Fruit fly (Drosophila melanogaster) whole organism, embryonic: ENCODE data around the gene neur.

Experiments
- Awh ChIP-seq: fragments of 200-800 bp; sonication (Bioruptor generic); IDR thresholded peaks from 2 replicates; pipeline ENCODE4, ENCODE4 v1.3.6; 2022; ENCODE audit warnings: missing biosample characterization, missing genetic modification characterization
- Bgb ChIP-seq: fragments of 200-800 bp; sonication (Bioruptor generic); IDR thresholded peaks from 2 replicates; pipeline ENCODE4 v1.3.6; 2022; ENCODE audit warnings: missing biosample characterization, missing genetic modification characterization; ENCODE audit not compliant: partially characterized antibody
- BtbVII ChIP-seq: fragments of 200-800 bp; sonication (Bioruptor generic); optimal IDR thresholded peaks from 3 replicates; lab custom pipeline; 2017; ENCODE audit warnings: missing biosample characterization, mild to moderate bottlenecking, missing genetic modification characterization
- CG10366 ChIP-seq: fragments of 200-800 bp; sonication (Bioruptor generic); IDR thresholded peaks from 2 replicates; pipeline ENCODE4 v1.3.6; 2022; ENCODE audit warnings: missing biosample characterization, missing genetic modification characterization
- CG10462 ChIP-seq: fragments of 200-800 bp; sonication (Bioruptor generic); optimal IDR thresholded peaks from 2 replicates; lab custom pipeline; 2016; ENCODE audit warnings: missing biosample characterization, missing genetic modification characterization
- CG10565 ChIP-seq: fragments of 200-800 bp; sonication (Bioruptor generic); optimal IDR thresholded peaks from 3 replicates; lab custom pipeline; 2016; ENCODE audit warnings: missing biosample characterization, mild to moderate bottlenecking, missing genetic modification characterization
- CG11696 ChIP-seq: fragments of 200-800 bp; sonication (Bioruptor generic); IDR thresholded peaks from 2 replicates; pipeline ENCODE4 v1.3.6; 2022; ENCODE audit warnings: missing biosample characterization, missing genetic modification characterization
- CG12071 ChIP-seq: fragments of 200-800 bp; sonication (Bioruptor generic); optimal IDR thresholded peaks from 3 replicates; lab custom pipeline; 2018; ENCODE audit warnings: missing biosample characterization, mild to moderate bottlenecking, missing genetic modification characterization
- CG12155 ChIP-seq: fragments of 200-800 bp; sonication (Bioruptor generic); optimal IDR thresholded peaks from 3 replicates; lab custom pipeline; 2016; ENCODE audit warnings: missing biosample characterization, missing genetic modification characterization
- CG12659 ChIP-seq: fragments of 200-800 bp; sonication (Bioruptor generic); optimal IDR thresholded peaks from 3 replicates; lab custom pipeline; 2017; ENCODE audit warnings: mild to moderate bottlenecking, missing biosample characterization, missing genetic modification reagents, missing genetic modification characterization
- CG12744 ChIP-seq: fragments of 200-800 bp; sonication (Bioruptor generic); optimal IDR thresholded peaks from 2 replicates; lab custom pipeline; 2016; ENCODE audit warnings: missing biosample characterization, missing genetic modification characterization
- CG15601 ChIP-seq: fragments of 200-800 bp; sonication (Bioruptor generic); optimal IDR thresholded peaks from 3 replicates; lab custom pipeline; 2019; ENCODE audit warnings: missing biosample characterization, mild to moderate bottlenecking, missing genetic modification characterization, moderate library complexity
- CG1602 ChIP-seq: fragments of 200-800 bp; sonication (Bioruptor generic); optimal IDR thresholded peaks from 3 replicates; lab custom pipeline; 2016; ENCODE audit warnings: missing biosample characterization, missing genetic modification characterization
- CG17328 ChIP-seq: fragments of 200-800 bp; sonication (Bioruptor generic); IDR thresholded peaks from 2 replicates; pipeline ENCODE4 v1.3.6; 2022; ENCODE audit warnings: missing biosample characterization, missing genetic modification characterization
- CG17359 ChIP-seq: fragments of 200-800 bp; sonication (Bioruptor generic); optimal IDR thresholded peaks from 3 replicates; lab custom pipeline; 2018; ENCODE audit warnings: missing biosample characterization, mild to moderate bottlenecking, missing genetic modification characterization, moderate library complexity
- CG2120 ChIP-seq: fragments of 200-800 bp; sonication (Bioruptor generic); optimal IDR thresholded peaks from 3 replicates; lab custom pipeline; 2016; ENCODE audit warnings: missing biosample characterization, missing genetic modification characterization
- CG32532 ChIP-seq: fragments of 200-800 bp; sonication (Bioruptor generic); IDR thresholded peaks from 2 replicates; pipeline ENCODE4 v1.3.6; 2022; ENCODE audit warnings: missing biosample characterization, missing genetic modification characterization
- CG33213 ChIP-seq: fragments of 200-800 bp; sonication (Bioruptor generic); optimal IDR thresholded peaks from 3 replicates; lab custom pipeline; 2016; ENCODE audit warnings: missing biosample characterization, missing genetic modification characterization
- CG6175 ChIP-seq: fragments of 200-800 bp; sonication (Bioruptor generic); IDR thresholded peaks from 3 replicates; pipeline ENCODE4 v1.3.6; 2022; ENCODE audit warnings: missing biosample characterization, missing genetic modification characterization
- CG6254 ChIP-seq: fragments of 200-800 bp; sonication (Bioruptor generic); optimal IDR thresholded peaks from 3 replicates; lab custom pipeline; 2017; ENCODE audit warnings: mild to moderate bottlenecking, missing biosample characterization, missing genetic modification reagents, missing genetic modification characterization
- CG8359 ChIP-seq: fragments of 200-800 bp; sonication (Bioruptor generic); optimal IDR thresholded peaks from 2 replicates; lab custom pipeline; 2017; ENCODE audit warnings: missing biosample characterization, mild to moderate bottlenecking, missing genetic modification characterization, borderline replicate concordance
- CG9727 ChIP-seq: fragments of 200-800 bp; sonication (Bioruptor generic); optimal IDR thresholded peaks from 3 replicates; lab custom pipeline; 2017; ENCODE audit warnings: missing biosample characterization, mild to moderate bottlenecking, missing genetic modification characterization
- CG9817 ChIP-seq: fragments of 200-800 bp; sonication (Bioruptor generic); optimal IDR thresholded peaks from 2 replicates; lab custom pipeline; 2018; ENCODE audit warnings: missing biosample characterization, mild to moderate bottlenecking, missing genetic modification characterization, moderate library complexity
- Dad ChIP-seq: fragments of 200-800 bp; sonication (Bioruptor generic); optimal IDR thresholded peaks from 3 replicates; lab custom pipeline; 2016; ENCODE audit warnings: missing biosample characterization, missing genetic modification characterization
- E2f2 ChIP-seq: fragments of 200-800 bp; sonication (Bioruptor generic); IDR thresholded peaks from 2 replicates; pipeline ENCODE4 v1.3.6; 2022; ENCODE audit warnings: missing biosample characterization, missing genetic modification characterization
- ERR ChIP-seq: fragments of 200-800 bp; sonication (Bioruptor generic); optimal IDR thresholded peaks from 2 replicates; lab custom pipeline; 2016; ENCODE audit warnings: missing biosample characterization, missing genetic modification characterization
- Ets97D ChIP-seq: fragments of 200-800 bp; sonication (Bioruptor generic); optimal IDR thresholded peaks from 3 replicates; lab custom pipeline; 2016; ENCODE audit warnings: missing biosample characterization, missing genetic modification characterization
- Fer1 ChIP-seq: fragments of 200-800 bp; sonication (Bioruptor generic); optimal IDR thresholded peaks from 2 replicates; lab custom pipeline; 2017; ENCODE audit warnings: missing biosample characterization, mild to moderate bottlenecking, missing genetic modification characterization
- Fer2 ChIP-seq: fragments of 200-800 bp; sonication (Bioruptor generic); optimal IDR thresholded peaks from 2 replicates; lab custom pipeline; 2018; ENCODE audit warnings: missing biosample characterization, mild to moderate bottlenecking, missing genetic modification characterization, moderate library complexity
- Gsc ChIP-seq: fragments of 200-800 bp; sonication (Bioruptor generic); IDR thresholded peaks from 2 replicates; pipeline ENCODE4 v1.3.6; 2022; ENCODE audit warnings: missing biosample characterization, missing genetic modification characterization
- HLHmδ ChIP-seq: fragments of 200-800 bp; sonication (Bioruptor generic); optimal IDR thresholded peaks from 2 replicates; lab custom pipeline; 2018; ENCODE audit warnings: missing biosample characterization, mild to moderate bottlenecking, missing genetic modification characterization, moderate library complexity
- HmgZ ChIP-seq: fragments of 200-800 bp; sonication (Bioruptor generic); optimal IDR thresholded peaks from 2 replicates; lab custom pipeline; 2018; ENCODE audit warnings: missing biosample characterization, mild to moderate bottlenecking, missing genetic modification characterization
- Lpt ChIP-seq: fragments of >200 bp; optimal IDR thresholded peaks from 2 replicates; lab custom pipeline; 2018; ENCODE audit warnings: missing biosample characterization, missing genetic modification characterization
- MBD-R2 ChIP-seq: fragments of 200-800 bp; sonication (Bioruptor generic); IDR thresholded peaks from 2 replicates; pipeline ENCODE4 v1.3.6; 2022; ENCODE audit warnings: missing biosample characterization, missing genetic modification characterization
- Mad ChIP-seq: fragments of 200-800 bp; sonication (Bioruptor generic); optimal IDR thresholded peaks from 2 replicates; lab custom pipeline; 2016; ENCODE audit warnings: missing biosample characterization, missing genetic modification characterization
- Max ChIP-seq: fragments of 200-800 bp; sonication (Bioruptor generic); optimal IDR thresholded peaks from 2 replicates; lab custom pipeline; 2016; ENCODE audit warnings: missing biosample characterization, mild to moderate bottlenecking, missing genetic modification characterization
- cad ChIP-seq: fragments of >200 bp; optimal IDR thresholded peaks from 2 replicates; lab custom pipeline; 2017; ENCODE audit warnings: missing biosample characterization, missing genetic modification characterization
- chinmo ChIP-seq: fragments of 200-800 bp; sonication (Bioruptor generic); IDR thresholded peaks from 4 replicates; pipeline ENCODE4 v1.3.6; 2022; ENCODE audit warnings: missing biosample characterization, missing genetic modification characterization; ENCODE audit not compliant: partially characterized antibody
- chn ChIP-seq: fragments of 200-800 bp; sonication (Bioruptor generic); optimal IDR thresholded peaks from 2 replicates; lab custom pipeline; 2016; ENCODE audit warnings: missing biosample characterization, missing genetic modification characterization
- croc ChIP-seq: fragments of 200-800 bp; sonication (Bioruptor generic); conservative IDR thresholded peaks from 3 replicates; pipeline ENCODE4 v1.3.6; 2022; ENCODE audit warnings: missing biosample characterization, missing genetic modification characterization
- dysf ChIP-seq: fragments of 200-800 bp; sonication (Bioruptor generic); IDR thresholded peaks from 3 replicates; pipeline ENCODE4 v1.3.6; 2022; ENCODE audit warnings: missing biosample characterization, missing genetic modification characterization
- grn ChIP-seq: fragments of 200-800 bp; sonication (Bioruptor generic); optimal IDR thresholded peaks from 3 replicates; lab custom pipeline; 2017; ENCODE audit warnings: missing biosample characterization, missing genetic modification characterization
- gsb-n ChIP-seq: fragments of 200-800 bp; sonication (Bioruptor generic); optimal IDR thresholded peaks from 3 replicates; lab custom pipeline; 2018; ENCODE audit warnings: missing biosample characterization, mild to moderate bottlenecking, missing genetic modification characterization
- nerfin-1 ChIP-seq: fragments of 200-800 bp; sonication (Bioruptor generic); optimal IDR thresholded peaks from 3 replicates; lab custom pipeline; 2019; ENCODE audit warnings: missing biosample characterization, mild to moderate bottlenecking, missing genetic modification characterization, moderate library complexity
- pita ChIP-seq: fragments of 200-800 bp; sonication (Bioruptor generic); optimal IDR thresholded peaks from 2 replicates; lab custom pipeline; 2017; ENCODE audit warnings: missing biosample characterization, mild to moderate bottlenecking, missing genetic modification characterization
- rib ChIP-seq: fragments of 200-800 bp; sonication (Bioruptor generic); IDR thresholded peaks from 2 replicates; pipeline ENCODE4 v1.3.6; 2022; ENCODE audit warnings: missing biosample characterization, missing genetic modification characterization
- sc ChIP-seq, 3 experiments: fragments of >200 bp in 2 of 3; fragments of 200-800 bp in 1 of 3; sonication (Bioruptor generic) in 1 of 3; optimal IDR thresholded peaks; 2 replicates in 2 of 3; 3 replicates in 1 of 3; lab custom pipeline; 2017; ENCODE audit warnings: mild to moderate bottlenecking in 1 of 3, missing biosample characterization in 1 of 3, missing genetic modification characterization in 1 of 3, missing genetic modification reagents in 1 of 3
- sim ChIP-seq: fragments of 200-800 bp; sonication (Bioruptor generic); IDR thresholded peaks from 2 replicates; pipeline ENCODE4 v1.3.6; 2022; ENCODE audit warnings: missing biosample characterization, missing genetic modification characterization
- toy ChIP-seq: fragments of 200-800 bp; sonication (Bioruptor generic); IDR thresholded peaks from 2 replicates; pipeline ENCODE4 v1.3.6; 2022; ENCODE audit warnings: missing biosample characterization, missing genetic modification characterization
- trh ChIP-seq: fragments of 200-800 bp; sonication (Bioruptor generic); optimal IDR thresholded peaks from 2 replicates; lab custom pipeline; 2016; ENCODE audit warnings: missing biosample characterization, missing genetic modification characterization
- usp ChIP-seq: fragments of >200 bp; optimal IDR thresholded peaks from 2 replicates; lab custom pipeline; 2017; ENCODE audit warnings: missing biosample characterization, missing genetic modification characterization
- vvl ChIP-seq: fragments of 200-800 bp; sonication (Bioruptor generic); IDR thresholded peaks from 2 replicates; pipeline ENCODE4 v1.3.6; 2022; ENCODE audit warnings: missing biosample characterization, missing genetic modification characterization

Gene neur

dm6 chr3R:9039448-9039847 lies at the start of gene neur:
TSS of gene neur (minus strand) at chr3R:9039471.
- TF ChIP-seq ERR (GFP tag; lab: Kevin White, UChicago) (no peak), Mad (GFP tag; lab: Kevin White, UChicago) (no peak), HLHmδ (GFP tag; lab: Kevin White, UChicago) (no peak), sim (no peak), MBD-R2 (GFP tag; lab: Robert Waterston, UW) (peak; percentile 57), E2f2 (GFP tag; lab: Robert Waterston, UW) (0 out of 2 replicates have a peak, but pooled peaks have one; percentile 13), CG12071 (GFP tag; lab: Kevin White, UChicago) (no peak), CG15601 (tag; lab: Kevin White, UChicago) (peak; percentile 50), gsb-n (tag; lab: Kevin White, UChicago) (peak; percentile 31), grn (GFP tag; lab: Kevin White, UChicago) (peak; percentile 33), CG12659 (GFP tag; lab: Kevin White, UChicago) (peak; percentile 78), vvl (no peak; the same call in 1 of the 2 replicates), toy (GFP tag; lab: Robert Waterston, UW) (no peak), CG8359 (no peak), pita (GFP tag; lab: Kevin White, UChicago) (no peak), Awh (no peak), CG2120 (GFP tag; lab: Kevin White, UChicago) (peak; percentile 19), chinmo (GFP tag; lab: Robert Waterston, UW) (0 out of 4 replicates have a peak, but pooled peaks have one; percentile 66), CG12155 (GFP tag; lab: Kevin White, UChicago) (peak; percentile 63), sc (optimal IDR thresholded peaks at IDR 0.05; lab: Kevin White, UChicago) (no peak), sc (GFP tag; optimal IDR thresholded peaks at IDR 0.05; lab: Kevin White, UChicago) (no peak), Dad (no peak), CG10462 (GFP tag; lab: Kevin White, UChicago) (no peak), Bgb (peak; percentile 67), usp (no peak), Lpt (GFP tag; lab: Kevin White, UChicago) (no peak), Fer1 (GFP tag; lab: Kevin White, UChicago) (no peak), CG11696 (no peak), CG9727 (GFP tag; lab: Kevin White, UChicago) (peak; percentile 69), dysf (GFP tag; lab: Robert Waterston, UW) (no peak; the same call in 2 of the 3 replicates), chn (GFP tag; lab: Kevin White, UChicago) (peak; percentile 27), rib (GFP tag; lab: Robert Waterston, UW) (no peak), nerfin-1 (tag; lab: Kevin White, UChicago) (peak; percentile 9), BtbVII (GFP tag; lab: Kevin White, UChicago) (peak; percentile 4), CG6175 (GFP tag; lab: Robert Waterston, UW) (no peak), Gsc (no peak), Fer2 (no peak), CG9817 (tag; lab: Kevin White, UChicago) (peak; percentile 38), trh (no peak), croc (GFP tag; lab: Robert Waterston, UW) (no peak), CG6254 (GFP tag; lab: Kevin White, UChicago) (no peak), CG1602 (GFP tag; lab: Kevin White, UChicago) (peak; percentile 2), cad (GFP tag; lab: Kevin White, UChicago) (no peak), CG10366 (no peak), CG17328 (GFP tag; lab: Robert Waterston, UW) (no peak), HmgZ (tag; lab: Kevin White, UChicago) (peak; percentile 20), CG12744 (no peak), CG10565 (GFP tag; lab: Kevin White, UChicago) (no peak), CG33213 (peak; percentile 64), Ets97D (GFP tag; lab: Kevin White, UChicago) (peak; percentile 97), CG32532 (GFP tag; lab: Robert Waterston, UW) (no peak), Max (GFP tag; lab: Kevin White, UChicago) (peak; percentile 58), CG17359 (tag; lab: Kevin White, UChicago) (no peak)
